Worm (Caenorhabditis elegans): ENCODE results near the gene moe-3.

- no peak for TF ChIP-seq che-1 (tag; optimal IDR thresholded peaks at IDR 0.05)
- no peak for TF ChIP-seq lim-6 (tag; optimal IDR thresholded peaks at IDR 0.05)
- no peak for TF ChIP-seq hlh-8 (tag; optimal IDR thresholded peaks at IDR 0.05)
- TF ChIP-seq dve-1 (tag; optimal IDR thresholded peaks at IDR 0.05), result no peak
- TF ChIP-seq unc-86 (tag; optimal IDR thresholded peaks at IDR 0.05), result no peak
- TF ChIP-seq nhr-11 (tag; optimal IDR thresholded peaks at IDR 0.05), result no peak
- TF ChIP-seq eyg-1 (tag; optimal IDR thresholded peaks at IDR 0.05), result no peak
- TF ChIP-seq dmd-4 (tag; optimal IDR thresholded peaks at IDR 0.05; ENCODE audit: borderline replicate concordance), result no peak
- no peak for TF ChIP-seq ama-1 (optimal IDR thresholded peaks at IDR 0.05)
- TF ChIP-seq ref-2 (tag; optimal IDR thresholded peaks at IDR 0.05), result no peak
- no peak for TF ChIP-seq ceh-30 (tag; optimal IDR thresholded peaks at IDR 0.05)
- no peak for TF ChIP-seq unc-55 (GFP tag; optimal IDR thresholded peaks at IDR 0.05)
- no peak for TF ChIP-seq unc-3 (GFP tag; conservative IDR thresholded peaks at IDR 0.05)
- no peak for TF ChIP-seq unc-3 (tag; optimal IDR thresholded peaks at IDR 0.05)
These were observed at the start of gene moe-3 for ce11 chrII:13165683-13166259.
